Fruit fly (Drosophila melanogaster): ENCODE data around the gene Ir84a.

DNA sequence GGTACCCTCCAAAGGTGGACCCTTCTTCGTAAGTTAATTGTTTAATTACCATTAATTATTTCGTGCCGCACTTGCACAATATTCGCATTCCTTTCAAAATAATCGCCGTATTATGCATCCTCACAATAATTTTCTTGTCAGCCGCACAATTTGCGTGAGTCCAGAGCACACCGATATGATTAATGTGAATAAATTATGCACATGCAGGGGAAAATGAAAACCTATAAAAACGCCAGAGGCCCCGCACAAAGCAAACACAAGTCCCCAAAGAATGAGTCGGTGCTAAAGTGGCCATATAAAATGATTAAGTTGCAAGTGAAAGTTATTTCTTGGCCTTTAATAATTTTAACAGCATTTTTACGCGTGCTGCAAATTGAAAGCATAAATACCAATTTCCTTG lies at the start of gene Ir84a:
- TF ChIP-seq eg (GFP tag; IDR thresholded peaks at IDR 0.05): no peak
- TF ChIP-seq lz (GFP tag; optimal IDR thresholded peaks at IDR 0.05): no peak
- no peak for TF ChIP-seq Hr39 (GFP tag; optimal IDR thresholded peaks at IDR 0.05)
- TF ChIP-seq Hr4 (GFP tag; optimal IDR thresholded peaks at IDR 0.05): no peak
- TF ChIP-seq CG6854 (GFP tag; optimal IDR thresholded peaks at IDR 0.05): no peak
- TF ChIP-seq cyc (GFP tag; optimal IDR thresholded peaks at IDR 0.05): no peak
- TF ChIP-seq Sox15 (GFP tag; optimal IDR thresholded peaks at IDR 0.05): no peak
- no peak for TF ChIP-seq topi (GFP tag; optimal IDR thresholded peaks at IDR 0.05)
- TF ChIP-seq fd59A (GFP tag; optimal IDR thresholded peaks at IDR 0.05): no peak
- no peak for TF ChIP-seq Eip78C (GFP tag)
- TF ChIP-seq Blimp-1 (GFP tag; optimal IDR thresholded peaks at IDR 0.05): no peak
- no peak for TF ChIP-seq Lpt (GFP tag; optimal IDR thresholded peaks at IDR 0.05)
- TF ChIP-seq Met (GFP tag; optimal IDR thresholded peaks at IDR 0.05): no peak
